Fruit fly (Drosophila melanogaster) whole organism, prepupa: ENCODE measurements around the gene CG8892.

Experiments
- Blimp-1 ChIP-seq: fragments of 200-800 bp; sonication (Bioruptor generic); optimal IDR thresholded peaks from 3 replicates; lab custom pipeline; 2017; ENCODE audit warnings: missing biosample characterization, missing genetic modification characterization, mild to moderate bottlenecking, moderate library complexity, missing genetic modification reagents
- CG10631 ChIP-seq: fragments of 200-800 bp; sonication (Bioruptor generic); optimal IDR thresholded peaks from 2 replicates; lab custom pipeline; 2016; ENCODE audit warnings: missing biosample characterization, missing genetic modification characterization
- CG10669 ChIP-seq: fragments of 200-800 bp; sonication (Bioruptor generic); optimal IDR thresholded peaks from 3 replicates; lab custom pipeline; 2018; ENCODE audit warnings: missing biosample characterization, mild to moderate bottlenecking, missing genetic modification characterization, moderate library complexity
- CG11294 ChIP-seq: fragments of 200-800 bp; sonication (Bioruptor generic); IDR thresholded peaks from 2 replicates; pipeline ENCODE4 v1.3.6; 2022; ENCODE audit warnings: missing biosample characterization, missing genetic modification characterization
- CG15336 ChIP-seq: fragments of 200-800 bp; sonication (Bioruptor generic); IDR thresholded peaks from 2 replicates; pipeline ENCODE4 v1.3.6; 2022; ENCODE audit warnings: missing biosample characterization, missing genetic modification characterization
- CG3032 ChIP-seq: fragments of 200-800 bp; optimal IDR thresholded peaks from 2 replicates; lab custom pipeline; 2019; ENCODE audit warnings: missing biosample characterization, mild to moderate bottlenecking, missing genetic modification characterization, moderate library complexity
- CG31627 ChIP-seq: fragments of 200-800 bp; sonication (Bioruptor generic); optimal IDR thresholded peaks from 3 replicates; lab custom pipeline; 2016; ENCODE audit warnings: missing biosample characterization, missing genetic modification characterization
- CG32006 ChIP-seq: fragments of 200-800 bp; sonication (Bioruptor generic); optimal IDR thresholded peaks from 3 replicates; lab custom pipeline; 2017; ENCODE audit warnings: missing biosample characterization, mild to moderate bottlenecking, missing genetic modification characterization
- CG34406 ChIP-seq: fragments of 200-800 bp; sonication (Bioruptor generic); optimal IDR thresholded peaks from 3 replicates; lab custom pipeline; 2016; ENCODE audit warnings: missing biosample characterization, missing genetic modification characterization
- CG3919 ChIP-seq: fragments of 200-800 bp; sonication (Bioruptor generic); optimal IDR thresholded peaks from 3 replicates; lab custom pipeline; 2016; ENCODE audit warnings: missing biosample characterization, missing genetic modification characterization
- CG6276 ChIP-seq: fragments of 200-800 bp; sonication (Bioruptor generic); optimal IDR thresholded peaks from 2 replicates; lab custom pipeline; 2017; ENCODE audit warnings: missing biosample characterization, mild to moderate bottlenecking, missing genetic modification characterization
- CG6792 ChIP-seq: fragments of 200-800 bp; sonication (Bioruptor generic); optimal IDR thresholded peaks from 3 replicates; lab custom pipeline; 2016; ENCODE audit warnings: missing biosample characterization, missing genetic modification characterization
- CG6808 ChIP-seq: fragments of 200-800 bp; sonication (Bioruptor generic); optimal IDR thresholded peaks from 3 replicates; lab custom pipeline; 2017; ENCODE audit warnings: missing biosample characterization, missing genetic modification characterization, mild to moderate bottlenecking, moderate library complexity, missing genetic modification reagents
- CG6854 ChIP-seq: fragments of 200-800 bp; sonication (Bioruptor generic); optimal IDR thresholded peaks from 2 replicates; lab custom pipeline; 2017; ENCODE audit warnings: missing biosample characterization, mild to moderate bottlenecking, missing genetic modification characterization
- CG8119 ChIP-seq: fragments of 200-800 bp; sonication (Bioruptor generic); IDR thresholded peaks from 3 replicates; pipeline ENCODE4 v1.3.6; 2022; ENCODE audit warnings: missing biosample characterization, missing genetic modification characterization
- CG8319 ChIP-seq: fragments of 200-800 bp; sonication (Bioruptor generic); optimal IDR thresholded peaks from 3 replicates; lab custom pipeline; 2016; ENCODE audit warnings: missing biosample characterization, missing genetic modification characterization
- CG8632 ChIP-seq: fragments of 200-800 bp; sonication (Bioruptor generic); optimal IDR thresholded peaks from 3 replicates; lab custom pipeline; 2016; ENCODE audit warnings: missing biosample characterization, missing genetic modification characterization
- Eip75B ChIP-seq: fragments of 200-800 bp; sonication (Bioruptor generic); optimal IDR thresholded peaks from 3 replicates; lab custom pipeline; 2016; ENCODE audit warnings: missing biosample characterization, missing genetic modification characterization
- Eip78C ChIP-seq: fragments of 200-800 bp; sonication (Bioruptor generic); peaks from one replicate; lab custom pipeline; 2016; ENCODE audit warnings: missing biosample characterization, missing genetic modification characterization
- Eip93F ChIP-seq: fragments of 200-800 bp; sonication (Bioruptor generic); optimal IDR thresholded peaks from 2 replicates; lab custom pipeline; 2016; ENCODE audit warnings: missing biosample characterization, mild to moderate bottlenecking, missing genetic modification characterization
- Ets21C ChIP-seq: fragments of 200-800 bp; sonication (Bioruptor generic); optimal IDR thresholded peaks from 3 replicates; lab custom pipeline; 2016; ENCODE audit warnings: missing biosample characterization, missing genetic modification characterization
- Ets96B ChIP-seq: fragments of 200-800 bp; optimal IDR thresholded peaks from 2 replicates; lab custom pipeline; 2019; ENCODE audit warnings: missing biosample characterization, mild to moderate bottlenecking, missing genetic modification characterization, moderate library complexity
- Gug ChIP-seq: fragments of 200-800 bp; sonication (Bioruptor generic); IDR thresholded peaks from 2 replicates; pipeline ENCODE4 v1.3.6; 2022; ENCODE audit warnings: missing biosample characterization, missing genetic modification characterization
- Hr38 ChIP-seq: sonication (Bioruptor generic); optimal IDR thresholded peaks from 2 replicates; lab custom pipeline; 2016; ENCODE audit warnings: missing biosample characterization, missing genetic modification characterization
- Hr39 ChIP-seq: fragments of 200-800 bp; sonication (Bioruptor generic); optimal IDR thresholded peaks from 2 replicates; lab custom pipeline; 2016; ENCODE audit warnings: missing biosample characterization, missing genetic modification characterization
- Met ChIP-seq: fragments of 200-800 bp; sonication (Bioruptor generic); optimal IDR thresholded peaks from 3 replicates; lab custom pipeline; 2016; ENCODE audit warnings: missing biosample characterization, missing genetic modification characterization
- OdsH ChIP-seq: fragments of 200-800 bp; sonication (Bioruptor generic); optimal IDR thresholded peaks from 3 replicates; lab custom pipeline; 2016; ENCODE audit warnings: missing biosample characterization, missing genetic modification characterization
- Sox102F ChIP-seq: fragments of 200-800 bp; sonication (Bioruptor generic); optimal IDR thresholded peaks from 2 replicates; lab custom pipeline; 2016; ENCODE audit warnings: missing biosample characterization, mild to moderate bottlenecking, missing genetic modification characterization
- Sox14 ChIP-seq: fragments of 200-800 bp; sonication (Bioruptor generic); optimal IDR thresholded peaks from 3 replicates; lab custom pipeline; 2016; ENCODE audit warnings: missing biosample characterization, missing genetic modification characterization
- Sox15 ChIP-seq: fragments of 200-800 bp; sonication (Bioruptor generic); optimal IDR thresholded peaks from 3 replicates; lab custom pipeline; 2016; ENCODE audit warnings: missing biosample characterization, missing genetic modification characterization
- cyc ChIP-seq: fragments of 200-800 bp; sonication (Bioruptor generic); optimal IDR thresholded peaks from 3 replicates; lab custom pipeline; 2016; ENCODE audit warnings: missing biosample characterization, missing genetic modification characterization
- dac ChIP-seq: fragments of 200-800 bp; sonication (Bioruptor generic); optimal IDR thresholded peaks from 2 replicates; lab custom pipeline; 2017; ENCODE audit warnings: missing biosample characterization, mild to moderate bottlenecking, missing genetic modification characterization
- dsx ChIP-seq: fragments of 200-800 bp; optimal IDR thresholded peaks from 3 replicates; lab custom pipeline; 2019; ENCODE audit warnings: missing biosample characterization, mild to moderate bottlenecking, missing genetic modification characterization, moderate library complexity; ENCODE audit not compliant: poor library complexity, severe bottlenecking
- eg ChIP-seq: fragments of 200-800 bp; sonication (Bioruptor generic); IDR thresholded peaks from 3 replicates; pipeline ENCODE4 v1.3.6; 2022; ENCODE audit warnings: missing biosample characterization, missing genetic modification characterization
- esn ChIP-seq: fragments of 200-800 bp; sonication (Bioruptor generic); optimal IDR thresholded peaks from 2 replicates; lab custom pipeline; 2016; ENCODE audit warnings: missing biosample characterization, mild to moderate bottlenecking, missing genetic modification characterization, moderate library complexity
- fd59A ChIP-seq: fragments of 200-800 bp; sonication (Bioruptor generic); optimal IDR thresholded peaks from 2 replicates; lab custom pipeline; 2017; ENCODE audit warnings: missing biosample characterization, mild to moderate bottlenecking, missing genetic modification characterization, missing genetic modification reagents
- fd85E ChIP-seq: fragments of 200-800 bp; sonication (Bioruptor generic); optimal IDR thresholded peaks from 3 replicates; lab custom pipeline; 2016; ENCODE audit warnings: missing biosample characterization, missing genetic modification characterization
- fkh ChIP-seq: fragments of 200-800 bp; sonication (Bioruptor generic); optimal IDR thresholded peaks from 3 replicates; lab custom pipeline; 2017; ENCODE audit warnings: missing biosample characterization, mild to moderate bottlenecking, missing genetic modification characterization, moderate library complexity
- lz ChIP-seq: fragments of 200-800 bp; sonication (Bioruptor generic); optimal IDR thresholded peaks from 3 replicates; lab custom pipeline; 2016; ENCODE audit warnings: missing biosample characterization, missing genetic modification characterization
- net ChIP-seq: fragments of 200-800 bp; sonication (Bioruptor generic); optimal IDR thresholded peaks from 3 replicates; lab custom pipeline; 2016; ENCODE audit warnings: missing biosample characterization, missing genetic modification characterization
- salr ChIP-seq, 2 experiments: fragments of 200-800 bp; sonication (Bioruptor generic); optimal IDR thresholded peaks; 3 replicates each; lab custom pipeline; 2016 to 2018; ENCODE audit warnings: missing biosample characterization in 2 of 2, missing genetic modification characterization in 2 of 2, mild to moderate bottlenecking in 1 of 2
- spab ChIP-seq: fragments of 200-800 bp; sonication (Bioruptor generic); optimal IDR thresholded peaks from 2 replicates; lab custom pipeline; 2017; ENCODE audit warnings: missing biosample characterization, mild to moderate bottlenecking, missing genetic modification characterization, missing genetic modification reagents
- ss ChIP-seq, 2 experiments: fragments of 200-800 bp; sonication (Bioruptor generic); optimal IDR thresholded peaks; 2 replicates in 1 of 2; 3 replicates in 1 of 2; lab custom pipeline; 2017 to 2018; ENCODE audit warnings: mild to moderate bottlenecking in 2 of 2, missing biosample characterization in 2 of 2, missing genetic modification characterization in 2 of 2, moderate library complexity in 1 of 2
- svp ChIP-seq: fragments of 200-800 bp; sonication (Bioruptor generic); peaks from one replicate; lab custom pipeline; 2016; ENCODE audit warnings: missing biosample characterization, missing genetic modification characterization
- topi ChIP-seq: fragments of 200-800 bp; sonication (Bioruptor generic); optimal IDR thresholded peaks from 3 replicates; lab custom pipeline; 2016; ENCODE audit warnings: missing biosample characterization, missing genetic modification characterization
- vri ChIP-seq: fragments of 200-800 bp; sonication (Bioruptor generic); optimal IDR thresholded peaks from 3 replicates; lab custom pipeline; 2016; ENCODE audit warnings: missing biosample characterization, mild to moderate bottlenecking, missing genetic modification characterization

Gene CG8892

DNA sequence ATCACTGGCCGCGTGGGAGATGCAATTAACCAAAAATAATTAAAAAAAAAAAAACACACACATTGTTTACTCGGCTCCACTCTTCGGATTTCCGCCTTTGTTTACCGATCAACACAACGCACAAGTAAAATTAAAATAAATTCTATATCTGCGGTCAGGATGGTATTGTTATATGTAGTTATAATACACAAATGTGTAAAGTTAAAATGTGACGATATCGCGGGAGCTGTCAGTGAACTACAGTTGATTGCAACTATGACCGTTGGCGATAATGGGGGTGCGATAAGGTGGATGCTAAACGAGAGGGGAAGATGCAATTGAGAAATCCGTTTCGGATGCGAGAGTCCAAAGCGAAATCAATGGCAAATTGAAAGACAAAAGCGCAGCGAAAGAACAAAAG, 24.9 kb upstream of the CG8892 start:
- TF ChIP-seq fd59A (GFP tag; lab: Kevin White, UChicago) (no peak), CG6808 (GFP tag; lab: Kevin White, UChicago) (no peak), salr (GFP tag; optimal IDR thresholded peaks at IDR 0.05; lab: Kevin White, UChicago) (no peak), Eip78C (GFP tag; lab: Kevin White, UChicago) (peak; percentile 70), CG10669 (GFP tag; lab: Kevin White, UChicago) (no peak), vri (GFP tag; lab: Kevin White, UChicago) (peak; percentile 10), svp (peak; percentile 70)
- TF ChIP-seq, all 60 proteins: peak for 3

DNA sequence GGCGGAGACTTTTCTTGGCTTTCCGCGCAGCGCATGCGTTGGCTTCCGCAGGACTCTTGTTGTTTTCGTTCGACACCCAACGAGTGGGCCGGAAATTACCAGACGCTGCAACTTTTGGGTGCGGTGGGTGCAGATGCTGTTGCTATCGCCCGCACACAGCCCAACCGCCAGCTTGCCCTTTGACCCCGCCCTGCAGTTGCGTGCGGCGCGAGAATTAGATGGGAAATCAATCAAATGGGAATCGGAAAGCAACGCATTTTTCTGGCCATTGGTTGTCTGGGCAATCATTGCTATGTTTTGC, 24.0 kb upstream of the CG8892 start:
- TF ChIP-seq Hr39 (no peak), CG6854 (GFP tag; lab: Kevin White, UChicago) (no peak), CG6276 (GFP tag; lab: Kevin White, UChicago) (no peak), dac (GFP tag; lab: Kevin White, UChicago) (no peak), Gug (no peak), CG8119 (GFP tag; lab: Robert Waterston, UW) (no peak), lz (no peak), ss (GFP tag; optimal IDR thresholded peaks at IDR 0.05; lab: Kevin White, UChicago) (no peak), fd85E (no peak), Hr38 (GFP tag; lab: Kevin White, UChicago) (no peak), dsx (no peak), CG8319 (GFP tag; lab: Kevin White, UChicago) (no peak)

DNA sequence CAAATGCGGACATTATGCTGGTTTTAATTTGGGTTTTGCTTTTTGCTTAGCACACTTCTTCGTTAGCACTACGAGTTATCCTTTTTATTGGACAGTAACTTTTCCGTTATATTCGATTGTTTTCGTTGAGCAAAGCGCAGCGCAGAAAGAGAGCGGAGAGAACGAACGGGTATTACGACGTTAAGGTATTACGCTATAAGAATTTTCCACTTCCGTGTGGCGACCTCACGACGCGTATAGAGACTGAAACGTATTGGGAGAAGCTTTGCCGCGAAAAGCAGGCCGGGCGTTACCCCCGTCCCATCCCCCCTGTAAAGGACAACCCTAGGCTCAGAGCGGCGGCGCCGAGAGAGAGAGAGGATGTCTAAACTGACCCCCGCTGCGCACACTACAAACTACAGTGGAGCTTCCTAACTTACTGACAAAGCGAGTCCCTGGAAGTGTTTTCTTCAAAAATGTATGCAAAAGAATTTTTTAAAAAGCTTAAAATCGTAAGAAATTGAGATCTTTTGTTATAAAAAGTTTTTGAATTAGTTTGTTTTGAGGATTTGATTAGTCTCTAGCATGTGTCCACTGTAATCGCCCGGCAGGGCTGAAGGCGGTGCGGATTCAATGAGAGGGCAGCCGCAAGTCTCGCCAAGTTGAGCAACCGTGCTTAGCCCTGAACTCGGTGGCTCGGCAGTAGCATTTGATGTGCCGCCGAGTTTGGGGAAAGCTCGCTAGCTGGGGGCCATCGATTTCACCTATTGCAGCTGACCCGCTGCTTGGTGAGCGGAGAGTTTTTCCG, 23.5 kb upstream of the CG8892 start:
- TF ChIP-seq fd59A (GFP tag; lab: Kevin White, UChicago): peak; percentile 81
- TF ChIP-seq CG34406 (GFP tag; lab: Kevin White, UChicago): peak; percentile 80
- TF ChIP-seq CG6854 (GFP tag; lab: Kevin White, UChicago): peak; percentile 29
- TF ChIP-seq OdsH (GFP tag; lab: Kevin White, UChicago): peak; percentile 90
- peak; percentile 87 for TF ChIP-seq net
- peak; percentile 82 for TF ChIP-seq Ets21C (GFP tag; lab: Kevin White, UChicago)
- peak; percentile 89 for TF ChIP-seq eg (GFP tag; lab: Robert Waterston, UW)
- TF ChIP-seq CG10631 (GFP tag; lab: Kevin White, UChicago): peak; percentile 90
- TF ChIP-seq vri (GFP tag; lab: Kevin White, UChicago): peak; percentile 73
- peak; percentile 82 for TF ChIP-seq CG6808 (GFP tag; lab: Kevin White, UChicago)
- TF ChIP-seq Sox14 (GFP tag; lab: Kevin White, UChicago): peak; percentile 91
- TF ChIP-seq dac (GFP tag; lab: Kevin White, UChicago): peak; percentile 60
- TF ChIP-seq Sox15 (GFP tag; lab: Kevin White, UChicago): peak; percentile 82
- peak; percentile 87 for TF ChIP-seq Met (GFP tag; lab: Kevin White, UChicago)
- TF ChIP-seq Eip93F: peak; percentile 72
- TF ChIP-seq topi (GFP tag; lab: Kevin White, UChicago): peak; percentile 88
- peak; percentile 47 for TF ChIP-seq Blimp-1 (GFP tag; lab: Kevin White, UChicago)
- peak; percentile 90 for TF ChIP-seq Ets96B
- TF ChIP-seq esn (GFP tag; lab: Kevin White, UChicago): peak; percentile 91
- TF ChIP-seq Eip75B (GFP tag; lab: Kevin White, UChicago): peak; percentile 88
- TF ChIP-seq CG3919 (GFP tag; lab: Kevin White, UChicago): peak; percentile 91
- peak; percentile 81 for TF ChIP-seq CG8632 (GFP tag; lab: Kevin White, UChicago)
- peak; percentile 88 for TF ChIP-seq CG8119 (GFP tag; lab: Robert Waterston, UW)
- TF ChIP-seq Sox102F (GFP tag; lab: Kevin White, UChicago): peak; percentile 89
- TF ChIP-seq ss (GFP tag; optimal IDR thresholded peaks at IDR 0.05; lab: Kevin White, UChicago): peak; percentile 85 to 87
- peak; percentile 89 for TF ChIP-seq CG10669 (GFP tag; lab: Kevin White, UChicago)
- peak; percentile 89 for TF ChIP-seq CG11294 (GFP tag; lab: Robert Waterston, UW)
- TF ChIP-seq CG6792 (GFP tag; lab: Kevin White, UChicago): peak; percentile 91
- TF ChIP-seq CG15336 (GFP tag; lab: Robert Waterston, UW): peak; percentile 88
- peak; percentile 90 for TF ChIP-seq CG31627
- peak; percentile 58 for TF ChIP-seq fkh (GFP tag; lab: Kevin White, UChicago)
- TF ChIP-seq cyc (GFP tag; lab: Kevin White, UChicago): peak; percentile 88
- peak; percentile 88 for TF ChIP-seq CG3032
- TF ChIP-seq CG6276 (GFP tag; lab: Kevin White, UChicago): peak; percentile 74
- TF ChIP-seq spab (GFP tag; lab: Kevin White, UChicago): peak; percentile 82
- TF ChIP-seq CG32006 (GFP tag; lab: Kevin White, UChicago): peak; percentile 88
- peak; percentile 91 for TF ChIP-seq Hr39
